Fruit fly (Drosophila melanogaster) whole organism, prepupa: Measurements from ENCODE around the gene Psf1.
"Not testable (repeated sequence)": the region's sequence is repeated elsewhere in the genome, so short reads cannot be mapped to it uniquely, and the experiment has no call there.

Experiments used
- CG10669 ChIP-seq: fragments of 200-800 bp; sonication (Bioruptor generic); optimal IDR thresholded peaks from 3 replicates; lab custom pipeline; 2018; ENCODE audit warnings: missing biosample characterization, mild to moderate bottlenecking, missing genetic modification characterization, moderate library complexity
- CG11294 ChIP-seq: fragments of 200-800 bp; sonication (Bioruptor generic); IDR thresholded peaks from 2 replicates; pipeline ENCODE4 v1.3.6; 2022; ENCODE audit warnings: missing biosample characterization, missing genetic modification characterization
- CG11902 ChIP-seq: fragments of 200-800 bp; sonication (Bioruptor generic); optimal IDR thresholded peaks from 3 replicates; lab custom pipeline; 2016; ENCODE audit warnings: missing biosample characterization, missing genetic modification characterization
- CG31627 ChIP-seq: fragments of 200-800 bp; sonication (Bioruptor generic); optimal IDR thresholded peaks from 3 replicates; lab custom pipeline; 2016; ENCODE audit warnings: missing biosample characterization, missing genetic modification characterization
- CG3919 ChIP-seq: fragments of 200-800 bp; sonication (Bioruptor generic); optimal IDR thresholded peaks from 3 replicates; lab custom pipeline; 2016; ENCODE audit warnings: missing biosample characterization, missing genetic modification characterization
- CG4318 ChIP-seq: fragments of 200-800 bp; sonication (Bioruptor generic); optimal IDR thresholded peaks from 3 replicates; lab custom pipeline; 2017; ENCODE audit warnings: missing biosample characterization, mild to moderate bottlenecking, missing genetic modification characterization
- CG6854 ChIP-seq: fragments of 200-800 bp; sonication (Bioruptor generic); optimal IDR thresholded peaks from 2 replicates; lab custom pipeline; 2017; ENCODE audit warnings: missing biosample characterization, mild to moderate bottlenecking, missing genetic modification characterization
- Eip93F ChIP-seq: fragments of 200-800 bp; sonication (Bioruptor generic); optimal IDR thresholded peaks from 2 replicates; lab custom pipeline; 2016; ENCODE audit warnings: missing biosample characterization, mild to moderate bottlenecking, missing genetic modification characterization
- Hr38 ChIP-seq: sonication (Bioruptor generic); optimal IDR thresholded peaks from 2 replicates; lab custom pipeline; 2016; ENCODE audit warnings: missing biosample characterization, missing genetic modification characterization
- dac ChIP-seq: fragments of 200-800 bp; sonication (Bioruptor generic); optimal IDR thresholded peaks from 2 replicates; lab custom pipeline; 2017; ENCODE audit warnings: missing biosample characterization, mild to moderate bottlenecking, missing genetic modification characterization
- dsx ChIP-seq: fragments of 200-800 bp; optimal IDR thresholded peaks from 3 replicates; lab custom pipeline; 2019; ENCODE audit warnings: missing biosample characterization, mild to moderate bottlenecking, missing genetic modification characterization, moderate library complexity; ENCODE audit not compliant: poor library complexity, severe bottlenecking
- vri ChIP-seq: fragments of 200-800 bp; sonication (Bioruptor generic); optimal IDR thresholded peaks from 3 replicates; lab custom pipeline; 2016; ENCODE audit warnings: missing biosample characterization, mild to moderate bottlenecking, missing genetic modification characterization

- not testable (repeated sequence) for TF ChIP-seq CG6854 (GFP tag; lab: Kevin White, UChicago); CG10669 (GFP tag; lab: Kevin White, UChicago); dsx (GFP tag; lab: Kevin White, UChicago); Eip93F (GFP tag; lab: Kevin White, UChicago); dac; vri (GFP tag; lab: Kevin White, UChicago); CG11902 (GFP tag; lab: Kevin White, UChicago); CG4318 (GFP tag; lab: Kevin White, UChicago); Hr38 (GFP tag; lab: Kevin White, UChicago); CG31627; CG3919 (GFP tag; lab: Kevin White, UChicago); CG11294 (GFP tag; lab: Robert Waterston, UW)
These were observed 1.7 kb downstream of the Psf1 start, which contains the start of gene Klp61F for dm6 chr3L:1245810-1246209.
